Fruit fly (Drosophila melanogaster) whole organism, embryonic: ENCODE data around the gene eEF1alpha2.

Source experiments
- ATbp ChIP-seq: fragments of 200-800 bp; sonication (Bioruptor generic); optimal IDR thresholded peaks from 2 replicates; lab custom pipeline; 2017; ENCODE audit warnings: missing biosample characterization, mild to moderate bottlenecking, missing genetic modification characterization, missing genetic modification reagents
- CG10462 ChIP-seq: fragments of 200-800 bp; sonication (Bioruptor generic); optimal IDR thresholded peaks from 2 replicates; lab custom pipeline; 2016; ENCODE audit warnings: missing biosample characterization, missing genetic modification characterization
- CG10543 ChIP-seq: fragments of 200-800 bp; sonication (Bioruptor generic); optimal IDR thresholded peaks from 3 replicates; lab custom pipeline; 2017; ENCODE audit warnings: missing biosample characterization, mild to moderate bottlenecking, missing genetic modification characterization, moderate library complexity
- CG10959 ChIP-seq: fragments of 200-800 bp; sonication (Bioruptor generic); IDR thresholded peaks from 2 replicates; pipeline ENCODE4 v1.3.6; 2022; ENCODE audit warnings: missing biosample characterization, missing genetic modification characterization
- CG12071 ChIP-seq: fragments of 200-800 bp; sonication (Bioruptor generic); optimal IDR thresholded peaks from 3 replicates; lab custom pipeline; 2018; ENCODE audit warnings: missing biosample characterization, mild to moderate bottlenecking, missing genetic modification characterization
- CG12391 ChIP-seq: fragments of 200-800 bp; sonication (Bioruptor generic); optimal IDR thresholded peaks from 3 replicates; lab custom pipeline; 2018; ENCODE audit warnings: missing biosample characterization, mild to moderate bottlenecking, missing genetic modification characterization, moderate library complexity
- CG12659 ChIP-seq: fragments of 200-800 bp; sonication (Bioruptor generic); optimal IDR thresholded peaks from 3 replicates; lab custom pipeline; 2017; ENCODE audit warnings: mild to moderate bottlenecking, missing biosample characterization, missing genetic modification reagents, missing genetic modification characterization
- CG31388 ChIP-seq: fragments of 200-800 bp; sonication (Bioruptor generic); optimal IDR thresholded peaks from 2 replicates; lab custom pipeline; 2016; ENCODE audit warnings: missing biosample characterization, missing genetic modification characterization
- CG4360 ChIP-seq: fragments of 200-800 bp; sonication (Bioruptor generic); IDR thresholded peaks from 2 replicates; pipeline ENCODE4 v1.3.6; 2022; ENCODE audit warnings: missing biosample characterization, missing genetic modification characterization
- CG4404 ChIP-seq: fragments of 200-800 bp; sonication (Bioruptor generic); IDR thresholded peaks from 2 replicates; pipeline ENCODE4 v1.3.6; 2022; ENCODE audit warnings: missing biosample characterization, missing genetic modification characterization
- CG5245 ChIP-seq: fragments of 200-800 bp; sonication (Bioruptor generic); optimal IDR thresholded peaks from 3 replicates; lab custom pipeline; 2016; ENCODE audit warnings: missing biosample characterization, missing genetic modification characterization
- CG6654 ChIP-seq: fragments of 200-800 bp; sonication (Bioruptor generic); optimal IDR thresholded peaks from 2 replicates; lab custom pipeline; 2017; ENCODE audit warnings: missing biosample characterization, mild to moderate bottlenecking, missing genetic modification characterization
- CG7928 ChIP-seq: fragments of 200-800 bp; sonication (Bioruptor generic); optimal IDR thresholded peaks from 2 replicates; lab custom pipeline; 2017; ENCODE audit warnings: missing biosample characterization, mild to moderate bottlenecking, missing genetic modification characterization
- CG8765 ChIP-seq: fragments of 200-800 bp; sonication (Bioruptor generic); IDR thresholded peaks from 2 replicates; pipeline ENCODE4 v1.3.6; 2022; ENCODE audit warnings: missing biosample characterization, missing genetic modification characterization
- CTCF ChIP-seq: fragments of 200-800 bp; sonication (Bioruptor generic); optimal IDR thresholded peaks from 2 replicates; lab custom pipeline; 2017; ENCODE audit warnings: missing biosample characterization, mild to moderate bottlenecking, missing genetic modification characterization, moderate library complexity
- Camta ChIP-seq: fragments of 200-800 bp; sonication (Bioruptor generic); optimal IDR thresholded peaks from 2 replicates; lab custom pipeline; 2016; ENCODE audit warnings: missing biosample characterization, missing genetic modification characterization
- CkIIα-i1 ChIP-seq: fragments of 200-800 bp; sonication (Bioruptor generic); IDR thresholded peaks from 2 replicates; pipeline ENCODE4 v1.3.6; 2022; ENCODE audit warnings: missing biosample characterization, missing genetic modification characterization
- CoRest ChIP-seq: fragments of 200-800 bp; sonication (Bioruptor generic); optimal IDR thresholded peaks from 3 replicates; lab custom pipeline; 2018; ENCODE audit warnings: missing biosample characterization, mild to moderate bottlenecking, missing genetic modification characterization, moderate library complexity
- Deaf1 ChIP-seq: fragments of 200-800 bp; optimal IDR thresholded peaks from 3 replicates; lab custom pipeline; 2019; ENCODE audit warnings: missing biosample characterization, mild to moderate bottlenecking, missing genetic modification characterization, moderate library complexity
- Dfd ChIP-seq, 2 experiments: fragments of >200 bp; optimal IDR thresholded peaks; 2 replicates each; lab custom pipeline; 2017; ENCODE audit warnings: missing biosample characterization in 2 of 2, missing genetic modification characterization in 2 of 2
- Dll ChIP-seq: fragments of 200-800 bp; sonication (Bioruptor generic); IDR thresholded peaks from 4 replicates; pipeline ENCODE4 v1.3.6; 2022; ENCODE audit warnings: missing biosample characterization, missing genetic modification characterization; ENCODE audit not compliant: partially characterized antibody
- HmgZ ChIP-seq: fragments of 200-800 bp; sonication (Bioruptor generic); optimal IDR thresholded peaks from 2 replicates; lab custom pipeline; 2018; ENCODE audit warnings: missing biosample characterization, mild to moderate bottlenecking, missing genetic modification characterization
- Kr ChIP-seq: fragments of 200-800 bp; sonication (Bioruptor generic); optimal IDR thresholded peaks from 2 replicates; lab custom pipeline; 2017; ENCODE audit warnings: missing biosample characterization, mild to moderate bottlenecking, missing genetic modification characterization
- MESR4 ChIP-seq: fragments of 200-800 bp; sonication (Bioruptor generic); optimal IDR thresholded peaks from 2 replicates; lab custom pipeline; 2018; ENCODE audit warnings: missing biosample characterization, mild to moderate bottlenecking, missing genetic modification characterization, moderate library complexity
- Mad ChIP-seq: fragments of 200-800 bp; sonication (Bioruptor generic); optimal IDR thresholded peaks from 2 replicates; lab custom pipeline; 2016; ENCODE audit warnings: missing biosample characterization, missing genetic modification characterization
- Oaz ChIP-seq: fragments of 200-800 bp; sonication (Bioruptor generic); IDR thresholded peaks from 2 replicates; pipeline ENCODE4 v1.3.6; 2022; ENCODE audit warnings: missing biosample characterization, missing genetic modification characterization
- Spps ChIP-seq: fragments of 200-800 bp; sonication (Bioruptor generic); optimal IDR thresholded peaks from 2 replicates; lab custom pipeline; 2018; ENCODE audit warnings: missing biosample characterization, mild to moderate bottlenecking, missing genetic modification characterization
- Sry-δ ChIP-seq: fragments of 200-800 bp; sonication (Bioruptor generic); optimal IDR thresholded peaks from 2 replicates; lab custom pipeline; 2016; ENCODE audit warnings: missing biosample characterization, missing genetic modification characterization
- Tbp ChIP-seq: fragments of >200 bp; optimal IDR thresholded peaks from 2 replicates; lab custom pipeline; 2018; ENCODE audit warnings: missing biosample characterization, missing genetic modification characterization
- ab ChIP-seq: fragments of 200-800 bp; sonication (Bioruptor generic); optimal IDR thresholded peaks from 2 replicates; lab custom pipeline; 2016; ENCODE audit warnings: missing biosample characterization, missing genetic modification characterization
- ac ChIP-seq: fragments of 200-800 bp; sonication (Bioruptor generic); optimal IDR thresholded peaks from 3 replicates; lab custom pipeline; 2017; ENCODE audit warnings: missing biosample characterization, mild to moderate bottlenecking, missing genetic modification characterization
- chif ChIP-seq, 2 experiments: fragments of 200-800 bp; sonication (Bioruptor generic); optimal IDR thresholded peaks; 3 replicates each; lab custom pipeline; 2016; ENCODE audit warnings: missing biosample characterization in 2 of 2, missing genetic modification characterization in 2 of 2
- chm ChIP-seq: fragments of 200-800 bp; sonication (Bioruptor generic); IDR thresholded peaks from 2 replicates; pipeline ENCODE4 v1.3.6; 2022; ENCODE audit warnings: missing biosample characterization, missing genetic modification characterization
- crp ChIP-seq, 2 experiments: fragments of 200-800 bp; sonication (Bioruptor generic); optimal IDR thresholded peaks; 2 replicates in 1 of 2; 3 replicates in 1 of 2; lab custom pipeline; 2017; ENCODE audit warnings: missing biosample characterization in 2 of 2, missing genetic modification characterization in 2 of 2, mild to moderate bottlenecking in 1 of 2, moderate library complexity in 1 of 2
- gce ChIP-seq: fragments of 200-800 bp; sonication (Bioruptor generic); IDR thresholded peaks from 3 replicates; pipeline ENCODE4 v1.3.6; 2022; ENCODE audit warnings: missing biosample characterization, missing genetic modification characterization
- her ChIP-seq: fragments of 200-800 bp; sonication (Bioruptor generic); optimal IDR thresholded peaks from 2 replicates; lab custom pipeline; 2016; ENCODE audit warnings: missing biosample characterization, missing genetic modification characterization
- jigr1 ChIP-seq: fragments of 200-800 bp; sonication (Bioruptor generic); IDR thresholded peaks from 3 replicates; pipeline ENCODE4 v1.3.6; 2022; ENCODE audit warnings: missing biosample characterization, missing genetic modification characterization
- jing ChIP-seq: fragments of 200-800 bp; sonication (Bioruptor generic); optimal IDR thresholded peaks from 2 replicates; lab custom pipeline; 2018; ENCODE audit warnings: missing biosample characterization, mild to moderate bottlenecking, missing genetic modification characterization
- lab ChIP-seq: fragments of 200-800 bp; sonication (Bioruptor generic); optimal IDR thresholded peaks from 3 replicates; lab custom pipeline; 2017; ENCODE audit warnings: missing biosample characterization, missing genetic modification characterization, mild to moderate bottlenecking, moderate library complexity, missing genetic modification reagents
- luna ChIP-seq: fragments of 200-800 bp; sonication (Bioruptor generic); optimal IDR thresholded peaks from 2 replicates; lab custom pipeline; 2016; ENCODE audit warnings: missing biosample characterization, missing genetic modification characterization
- odd ChIP-seq: fragments of 200-800 bp; sonication (Bioruptor generic); optimal IDR thresholded peaks from 2 replicates; lab custom pipeline; 2017; ENCODE audit warnings: missing biosample characterization, mild to moderate bottlenecking, missing genetic modification characterization
- onecut ChIP-seq: fragments of 200-800 bp; sonication (Bioruptor generic); IDR thresholded peaks from 2 replicates; pipeline ENCODE4 v1.3.6; 2022; ENCODE audit warnings: missing biosample characterization, missing genetic modification characterization
- pho ChIP-seq: fragments of 200-800 bp; sonication (Bioruptor generic); optimal IDR thresholded peaks from 2 replicates; lab custom pipeline; 2016; ENCODE audit warnings: missing biosample characterization, missing genetic modification characterization
- ro ChIP-seq: fragments of 200-800 bp; sonication (Bioruptor generic); IDR thresholded peaks from 2 replicates; pipeline ENCODE4 v1.3.6; 2022; ENCODE audit warnings: missing biosample characterization, missing genetic modification characterization
- sens ChIP-seq: fragments of 200-800 bp; sonication (Bioruptor generic); peaks from one replicate; lab custom pipeline; 2016; ENCODE audit warnings: missing biosample characterization, missing genetic modification characterization
- tgo ChIP-seq: fragments of 200-800 bp; sonication (Bioruptor generic); IDR thresholded peaks from 3 replicates; pipeline ENCODE4 v1.3.6; 2022; ENCODE audit warnings: missing biosample characterization, missing genetic modification characterization
- wdn ChIP-seq: fragments of 200-800 bp; sonication (Bioruptor generic); IDR thresholded peaks from 2 replicates; pipeline ENCODE4 v1.3.6; 2022; ENCODE audit warnings: missing biosample characterization, missing genetic modification characterization
- wek ChIP-seq: fragments of 200-800 bp; sonication (Bioruptor generic); optimal IDR thresholded peaks from 3 replicates; lab custom pipeline; 2018; ENCODE audit warnings: missing biosample characterization, mild to moderate bottlenecking, missing genetic modification characterization, moderate library complexity
- zfh1 ChIP-seq: fragments of 200-800 bp; sonication (Bioruptor generic); IDR thresholded peaks from 3 replicates; pipeline ENCODE4 v1.3.6; 2022; ENCODE audit warnings: missing biosample characterization, missing genetic modification characterization

The eEF1alpha2 gene

dm6 chr3R:31717299-31718167, 20.7 kb upstream of the eEF1alpha2 start (continued):
- TF ChIP-seq Dll (GFP tag; lab: Robert Waterston, UW) (no peak), wdn (GFP tag; lab: Robert Waterston, UW) (0 out of 2 replicates have a peak, but pooled peaks have one; percentile 58), crp (GFP tag; optimal IDR thresholded peaks at IDR 0.05; lab: Kevin White, UChicago) (no peak), chif (GFP tag; optimal IDR thresholded peaks at IDR 0.05; lab: Kevin White, UChicago) (peak; percentile 36 to 56), chm (GFP tag; lab: Robert Waterston, UW) (no peak), Deaf1 (no peak), odd (GFP tag; lab: Kevin White, UChicago) (no peak), lab (GFP tag; lab: Kevin White, UChicago) (peak; percentile 78), Camta (GFP tag; lab: Kevin White, UChicago) (peak; percentile 51), zfh1 (GFP tag; lab: Robert Waterston, UW) (no peak), gce (GFP tag; lab: Robert Waterston, UW) (0 out of 3 replicates have a peak, but pooled peaks have one; percentile 5), Kr (no peak), CG10543 (GFP tag; lab: Kevin White, UChicago) (peak; percentile 26), Spps (tag; lab: Kevin White, UChicago) (no peak), ab (GFP tag; lab: Kevin White, UChicago) (no peak), Oaz (GFP tag; lab: Robert Waterston, UW) (peak; percentile 50; the same call in 1 of the 2 replicates), CG7928 (GFP tag; lab: Kevin White, UChicago) (no peak), CG12659 (GFP tag; lab: Kevin White, UChicago) (peak; percentile 58), Tbp (GFP tag; lab: Kevin White, UChicago) (no peak), CG8765 (GFP tag; lab: Robert Waterston, UW) (no peak), CG31388 (GFP tag; lab: Kevin White, UChicago) (no peak), CG10959 (no peak), Sry-δ (GFP tag; lab: Kevin White, UChicago) (peak; percentile 9), sens (peak; percentile 85), CoRest (tag; lab: Kevin White, UChicago) (peak; percentile 74), Mad (GFP tag; lab: Kevin White, UChicago) (no peak), CG6654 (peak; percentile 35), ro (no peak), luna (GFP tag; lab: Kevin White, UChicago) (no peak), jigr1 (GFP tag; lab: Robert Waterston, UW) (peak; percentile 43; the same call in 2 of the 3 replicates), CkIIα-i1 (no peak), CG12071 (peak; percentile 47), tgo (GFP tag; lab: Robert Waterston, UW) (peak; percentile 51; the same call in 2 of the 3 replicates), onecut (GFP tag; lab: Robert Waterston, UW) (peak; percentile 43; the same call in 1 of the 2 replicates), MESR4 (GFP tag; lab: Kevin White, UChicago) (no peak), CG10462 (GFP tag; lab: Kevin White, UChicago) (peak; percentile 33), Dfd (GFP tag; optimal IDR thresholded peaks at IDR 0.05; lab: Kevin White, UChicago) (no peak), CG4360 (no peak), ATbp (GFP tag; lab: Kevin White, UChicago) (peak; percentile 62), pho (GFP tag; lab: Kevin White, UChicago) (peak; percentile 71), CG5245 (GFP tag; lab: Kevin White, UChicago) (no peak), her (peak; percentile 56), CTCF (GFP tag; lab: Kevin White, UChicago) (peak; percentile 3), CG12391 (tag; lab: Kevin White, UChicago) (peak; percentile 50), wek (GFP tag; lab: Kevin White, UChicago) (no peak), CG4404 (GFP tag; lab: Robert Waterston, UW) (no peak), ac (GFP tag; lab: Kevin White, UChicago) (no peak), HmgZ (tag; lab: Kevin White, UChicago) (peak; percentile 42), jing (GFP tag; lab: Kevin White, UChicago) (peak; percentile 24)
